Fruit fly (Drosophila melanogaster) whole organism: ENCODE results near the gene noi.

ENCODE experiments used
- CG8478 ChIP-seq: fragments of >200 bp; optimal IDR thresholded peaks from 2 replicates; lab custom pipeline; 2018; ENCODE audit warnings: inconsistent platforms
- Dll ChIP-seq: fragments of >200 bp; optimal IDR thresholded peaks from 2 replicates; lab custom pipeline; 2017
- EcR ChIP-seq, 2 experiments: fragments of >200 bp; optimal IDR thresholded peaks; 2 replicates each; lab custom pipeline; 2017; ENCODE audit warnings: missing biosample characterization in 2 of 2, missing genetic modification characterization in 2 of 2, missing genetic modification reagents in 2 of 2
- psq ChIP-seq: fragments of >200 bp; optimal IDR thresholded peaks from 2 replicates; lab custom pipeline; 2017
- usp ChIP-seq: fragments of >200 bp; optimal IDR thresholded peaks from 2 replicates; lab custom pipeline; 2017; ENCODE audit warnings: missing biosample characterization, missing genetic modification characterization, mixed read lengths

dm6 chr3R:5573883-5574282 is 17.4 kb downstream of the noi start:
- TF ChIP-seq usp (GFP tag; lab: Kevin White, UChicago) (no peak), CG8478 (lab: Kevin White, UChicago) (no peak), psq (lab: Kevin White, UChicago) (no peak), EcR (GFP tag; optimal IDR thresholded peaks at IDR 0.05; lab: Kevin White, UChicago) (no peak), Dll (lab: Kevin White, UChicago) (no peak)
